Fruit fly (Drosophila melanogaster) whole organism, embryonic: ENCODE results near the gene PpD6.

Experiments
- ATbp ChIP-seq: fragments of 200-800 bp; sonication (Bioruptor generic); optimal IDR thresholded peaks from 2 replicates; lab custom pipeline; 2017; ENCODE audit warnings: missing biosample characterization, mild to moderate bottlenecking, missing genetic modification characterization, missing genetic modification reagents
- CG11247 ChIP-seq: fragments of 200-800 bp; sonication (Bioruptor generic); IDR thresholded peaks from 2 replicates; pipeline ENCODE4 v1.3.6; 2022; ENCODE audit warnings: missing biosample characterization, missing genetic modification characterization
- CG11504 ChIP-seq: fragments of 200-800 bp; sonication (Bioruptor generic); optimal IDR thresholded peaks from 3 replicates; lab custom pipeline; 2019; ENCODE audit warnings: missing biosample characterization, mild to moderate bottlenecking, missing genetic modification characterization, moderate library complexity
- CG12155 ChIP-seq: fragments of 200-800 bp; sonication (Bioruptor generic); optimal IDR thresholded peaks from 3 replicates; lab custom pipeline; 2016; ENCODE audit warnings: missing biosample characterization, missing genetic modification characterization
- CG13287 ChIP-seq: fragments of 200-800 bp; sonication (Bioruptor generic); IDR thresholded peaks from 2 replicates; pipeline ENCODE4 v1.3.6; 2022; ENCODE audit warnings: missing biosample characterization, missing genetic modification characterization; ENCODE audit not compliant: partially characterized antibody
- CG13296 ChIP-seq: fragments of 200-800 bp; sonication (Bioruptor generic); optimal IDR thresholded peaks from 3 replicates; lab custom pipeline; 2018; ENCODE audit warnings: missing biosample characterization, mild to moderate bottlenecking, missing genetic modification characterization
- CG13424 ChIP-seq: fragments of 200-800 bp; sonication (Bioruptor generic); optimal IDR thresholded peaks from 2 replicates; lab custom pipeline; 2019; ENCODE audit warnings: missing biosample characterization, mild to moderate bottlenecking, missing genetic modification characterization, moderate library complexity
- CG15269 ChIP-seq: fragments of 200-800 bp; sonication (Bioruptor generic); optimal IDR thresholded peaks from 2 replicates; lab custom pipeline; 2018; ENCODE audit warnings: missing biosample characterization, mild to moderate bottlenecking, missing genetic modification characterization, moderate library complexity
- CG2120 ChIP-seq: fragments of 200-800 bp; sonication (Bioruptor generic); optimal IDR thresholded peaks from 3 replicates; lab custom pipeline; 2016; ENCODE audit warnings: missing biosample characterization, missing genetic modification characterization
- CG2129 ChIP-seq: fragments of 200-800 bp; sonication (Bioruptor generic); IDR thresholded peaks from 2 replicates; pipeline ENCODE4 v1.3.6; 2022; ENCODE audit warnings: missing biosample characterization, missing genetic modification characterization; ENCODE audit not compliant: partially characterized antibody
- CG2199 ChIP-seq: fragments of 200-800 bp; sonication (Bioruptor generic); IDR thresholded peaks from 3 replicates; pipeline ENCODE4 v1.3.6; 2022; ENCODE audit warnings: missing biosample characterization, missing genetic modification characterization
- CG32532 ChIP-seq: fragments of 200-800 bp; sonication (Bioruptor generic); IDR thresholded peaks from 2 replicates; pipeline ENCODE4 v1.3.6; 2022; ENCODE audit warnings: missing biosample characterization, missing genetic modification characterization
- CG3281 ChIP-seq: fragments of 200-800 bp; sonication (Bioruptor generic); optimal IDR thresholded peaks from 3 replicates; lab custom pipeline; 2017; ENCODE audit warnings: missing biosample characterization, mild to moderate bottlenecking, missing genetic modification characterization
- CG6689 ChIP-seq: fragments of 200-800 bp; sonication (Bioruptor generic); IDR thresholded peaks from 2 replicates; pipeline ENCODE4 v1.3.6; 2022; ENCODE audit warnings: missing biosample characterization, missing genetic modification characterization
- CG6813 ChIP-seq: fragments of 200-800 bp; sonication (Bioruptor generic); optimal IDR thresholded peaks from 2 replicates; lab custom pipeline; 2017; ENCODE audit warnings: missing biosample characterization, missing genetic modification characterization, mild to moderate bottlenecking, moderate library complexity, missing genetic modification reagents
- CG8944 ChIP-seq: fragments of 200-800 bp; sonication (Bioruptor generic); optimal IDR thresholded peaks from 3 replicates; lab custom pipeline; 2016; ENCODE audit warnings: missing biosample characterization, missing genetic modification characterization
- CHES-1-like ChIP-seq: fragments of 200-800 bp; sonication (Bioruptor generic); optimal IDR thresholded peaks from 2 replicates; lab custom pipeline; 2016; ENCODE audit warnings: missing biosample characterization, missing genetic modification characterization
- Chrac-16 ChIP-seq: fragments of 200-800 bp; sonication (Bioruptor generic); optimal IDR thresholded peaks from 3 replicates; lab custom pipeline; 2016; ENCODE audit warnings: missing biosample characterization, missing genetic modification characterization
- CkIIα-i1 ChIP-seq: fragments of 200-800 bp; sonication (Bioruptor generic); IDR thresholded peaks from 2 replicates; pipeline ENCODE4 v1.3.6; 2022; ENCODE audit warnings: missing biosample characterization, missing genetic modification characterization
- D ChIP-seq, 2 experiments: fragments of 200-800 bp in 1 of 2; fragments of >200 bp in 1 of 2; sonication (Bioruptor generic) in 1 of 2; optimal IDR thresholded peaks; 2 replicates in 1 of 2; 3 replicates in 1 of 2; lab custom pipeline; 2017; ENCODE audit warnings: mild to moderate bottlenecking in 1 of 2, missing biosample characterization in 1 of 2, missing genetic modification characterization in 1 of 2, missing genetic modification reagents in 1 of 2
- Doc3 ChIP-seq: fragments of 200-800 bp; sonication (Bioruptor generic); IDR thresholded peaks from 3 replicates; pipeline ENCODE4 v1.3.6; 2022; ENCODE audit warnings: missing biosample characterization, missing genetic modification characterization; ENCODE audit not compliant: partially characterized antibody
- ERR ChIP-seq: fragments of 200-800 bp; sonication (Bioruptor generic); optimal IDR thresholded peaks from 2 replicates; lab custom pipeline; 2016; ENCODE audit warnings: missing biosample characterization, missing genetic modification characterization
- Eip74EF ChIP-seq, 2 experiments: fragments of 200-800 bp in 1 of 2; fragments of >200 bp in 1 of 2; sonication (Bioruptor generic) in 1 of 2; optimal IDR thresholded peaks; 2 replicates each; lab custom pipeline; 2017 to 2019; ENCODE audit warnings: missing biosample characterization in 2 of 2, missing genetic modification characterization in 2 of 2, mild to moderate bottlenecking in 1 of 2, moderate library complexity in 1 of 2
- H2.0 ChIP-seq: fragments of 200-800 bp; sonication (Bioruptor generic); IDR thresholded peaks from 2 replicates; pipeline ENCODE4 v1.3.6; 2022; ENCODE audit warnings: missing biosample characterization, missing genetic modification characterization
- Hey ChIP-seq: fragments of 200-800 bp; sonication (Bioruptor generic); optimal IDR thresholded peaks from 3 replicates; lab custom pipeline; 2018; ENCODE audit warnings: missing biosample characterization, mild to moderate bottlenecking, missing genetic modification characterization
- Lim3 ChIP-seq: fragments of 200-800 bp; sonication (Bioruptor generic); IDR thresholded peaks from 2 replicates; pipeline ENCODE4 v1.3.6; 2022; ENCODE audit warnings: missing biosample characterization, missing genetic modification characterization
- Nf-YC ChIP-seq: fragments of 200-800 bp; optimal IDR thresholded peaks from 3 replicates; lab custom pipeline; 2019; ENCODE audit warnings: missing biosample characterization, mild to moderate bottlenecking, missing genetic modification characterization, moderate library complexity
- Ptx1 ChIP-seq: fragments of 200-800 bp; sonication (Bioruptor generic); IDR thresholded peaks from 2 replicates; pipeline ENCODE4 v1.3.6; 2022; ENCODE audit warnings: missing biosample characterization, missing genetic modification characterization
- Sox102F ChIP-seq: fragments of 200-800 bp; sonication (Bioruptor generic); optimal IDR thresholded peaks from 2 replicates; lab custom pipeline; 2018; ENCODE audit warnings: missing biosample characterization, mild to moderate bottlenecking, missing genetic modification characterization, moderate library complexity
- Taf1 ChIP-seq: fragments of 200-800 bp; sonication (Bioruptor generic); IDR thresholded peaks from 2 replicates; pipeline ENCODE4 v1.3.6; 2022; ENCODE audit warnings: missing biosample characterization, missing genetic modification characterization
- ac ChIP-seq: fragments of 200-800 bp; sonication (Bioruptor generic); optimal IDR thresholded peaks from 3 replicates; lab custom pipeline; 2017; ENCODE audit warnings: missing biosample characterization, mild to moderate bottlenecking, missing genetic modification characterization
- ap ChIP-seq: fragments of 200-800 bp; sonication (Bioruptor generic); IDR thresholded peaks from 2 replicates; pipeline ENCODE4 v1.3.6; 2022; ENCODE audit warnings: missing biosample characterization, missing genetic modification characterization
- ato ChIP-seq: fragments of 200-800 bp; sonication (Bioruptor generic); IDR thresholded peaks from 2 replicates; pipeline ENCODE4 v1.3.6; 2022; ENCODE audit warnings: missing biosample characterization, missing genetic modification characterization; ENCODE audit not compliant: partially characterized antibody
- cwo ChIP-seq: fragments of 200-800 bp; sonication (Bioruptor generic); optimal IDR thresholded peaks from 3 replicates; lab custom pipeline; 2017; ENCODE audit warnings: missing biosample characterization, missing genetic modification characterization, mild to moderate bottlenecking, moderate library complexity, missing genetic modification reagents
- esg ChIP-seq: fragments of 200-800 bp; sonication (Bioruptor generic); conservative IDR thresholded peaks from 2 replicates; pipeline ENCODE4 v1.3.6; 2022; ENCODE audit warnings: missing biosample characterization, missing genetic modification characterization
- fru ChIP-seq: fragments of >200 bp; optimal IDR thresholded peaks from 2 replicates; lab custom pipeline; 2017
- gem ChIP-seq: fragments of 200-800 bp; sonication (Bioruptor generic); optimal IDR thresholded peaks from 2 replicates; lab custom pipeline; 2019; ENCODE audit warnings: missing biosample characterization, mild to moderate bottlenecking, missing genetic modification characterization, moderate library complexity
- hkb ChIP-seq, 2 experiments: fragments of 200-800 bp in 1 of 2; fragments of >200 bp in 1 of 2; sonication (Bioruptor generic) in 1 of 2; IDR thresholded peaks in 1 of 2; optimal IDR thresholded peaks in 1 of 2; 2 replicates each; pipeline versions ENCODE4 v1.3.6 to Lab custom; 2017 to 2022; ENCODE audit warnings: missing biosample characterization in 1 of 2, missing genetic modification characterization in 1 of 2
- insv ChIP-seq, 2 experiments: fragments of 200-800 bp; sonication (Bioruptor generic); optimal IDR thresholded peaks; 3 replicates each; lab custom pipeline; 2016 to 2018; ENCODE audit warnings: missing biosample characterization in 2 of 2, missing genetic modification characterization in 2 of 2
- ken ChIP-seq: fragments of 200-800 bp; sonication (Bioruptor generic); IDR thresholded peaks from 3 replicates; pipeline ENCODE4 v1.3.6; 2022; ENCODE audit warnings: missing biosample characterization, missing genetic modification characterization
- knrl ChIP-seq: fragments of 200-800 bp; sonication (Bioruptor generic); IDR thresholded peaks from 3 replicates; pipeline ENCODE4 v1.3.6; 2022; ENCODE audit warnings: missing biosample characterization, missing genetic modification characterization; ENCODE audit not compliant: partially characterized antibody
- mam ChIP-seq: fragments of 200-800 bp; sonication (Bioruptor generic); optimal IDR thresholded peaks from 3 replicates; lab custom pipeline; 2016; ENCODE audit warnings: missing biosample characterization, missing genetic modification characterization
- p53 ChIP-seq: fragments of 200-800 bp; sonication (Bioruptor generic); optimal IDR thresholded peaks from 2 replicates; lab custom pipeline; 2016; ENCODE audit warnings: missing biosample characterization, missing genetic modification characterization
- pros ChIP-seq: fragments of 200-800 bp; sonication (Bioruptor generic); optimal IDR thresholded peaks from 3 replicates; lab custom pipeline; 2019; ENCODE audit warnings: missing biosample characterization, mild to moderate bottlenecking, missing genetic modification characterization, moderate library complexity
- pzg ChIP-seq: fragments of 200-800 bp; sonication (Bioruptor generic); optimal IDR thresholded peaks from 3 replicates; lab custom pipeline; 2018; ENCODE audit warnings: missing biosample characterization, mild to moderate bottlenecking, missing genetic modification characterization, moderate library complexity
- ro ChIP-seq: fragments of 200-800 bp; sonication (Bioruptor generic); IDR thresholded peaks from 2 replicates; pipeline ENCODE4 v1.3.6; 2022; ENCODE audit warnings: missing biosample characterization, missing genetic modification characterization
- row ChIP-seq: fragments of 200-800 bp; sonication (Bioruptor generic); IDR thresholded peaks from 3 replicates; pipeline ENCODE4 v1.3.6; 2022; ENCODE audit warnings: missing biosample characterization, missing genetic modification characterization
- schlank ChIP-seq: fragments of 200-800 bp; sonication (Bioruptor generic); optimal IDR thresholded peaks from 2 replicates; lab custom pipeline; 2018; ENCODE audit warnings: missing biosample characterization, mild to moderate bottlenecking, missing genetic modification characterization
- shn ChIP-seq: fragments of 200-800 bp; sonication (Bioruptor generic); optimal IDR thresholded peaks from 3 replicates; lab custom pipeline; 2016; ENCODE audit warnings: missing biosample characterization, missing genetic modification characterization
- trh ChIP-seq: fragments of 200-800 bp; sonication (Bioruptor generic); optimal IDR thresholded peaks from 2 replicates; lab custom pipeline; 2016; ENCODE audit warnings: missing biosample characterization, missing genetic modification characterization

The PpD6 gene

dm6 chr2L:3105895-3106294 is 3.6 kb upstream of the PpD6 start (continued):
- TF ChIP-seq Ptx1 (GFP tag; lab: Robert Waterston, UW) = no peak
- TF ChIP-seq Sox102F (GFP tag; lab: Kevin White, UChicago) = peak; percentile 17
- no peak for TF ChIP-seq CHES-1-like (GFP tag; lab: Kevin White, UChicago)
- no peak for TF ChIP-seq Chrac-16
- TF ChIP-seq CG2129 = no peak
- no peak for TF ChIP-seq pzg
- peak; percentile 42 for TF ChIP-seq row (GFP tag; lab: Robert Waterston, UW)
- no peak for TF ChIP-seq Nf-YC (tag; lab: Kevin White, UChicago)
- no peak for TF ChIP-seq schlank (tag; lab: Kevin White, UChicago)
- TF ChIP-seq fru (lab: Kevin White, UChicago) = no peak
- no peak for TF ChIP-seq CG13296
- TF ChIP-seq CG15269 (tag; lab: Kevin White, UChicago) = no peak
- TF ChIP-seq pros (GFP tag; lab: Kevin White, UChicago) = no peak
- no peak for TF ChIP-seq Taf1
- no peak for TF ChIP-seq p53 (GFP tag; lab: Kevin White, UChicago)
- no peak for TF ChIP-seq CG2120 (GFP tag; lab: Kevin White, UChicago)
- no peak for TF ChIP-seq ATbp (GFP tag; lab: Kevin White, UChicago)
- TF ChIP-seq CG13287 (GFP tag; lab: Robert Waterston, UW) = no peak
- 0 out of 2 replicates have a peak, but pooled peaks have one; percentile 32 for TF ChIP-seq CG6689 (GFP tag; lab: Robert Waterston, UW)
- peak; percentile 11 for TF ChIP-seq gem (tag; lab: Kevin White, UChicago)
- peak; percentile 37; the same call in 1 of the 2 replicates for TF ChIP-seq H2.0 (GFP tag; lab: Robert Waterston, UW)
- TF ChIP-seq D (optimal IDR thresholded peaks at IDR 0.05; lab: Kevin White, UChicago) = no peak
- TF ChIP-seq D (GFP tag; optimal IDR thresholded peaks at IDR 0.05; lab: Kevin White, UChicago) = peak; percentile 1
- TF ChIP-seq Doc3 (GFP tag; lab: Robert Waterston, UW) = no peak
- no peak for TF ChIP-seq ERR (GFP tag; lab: Kevin White, UChicago)
- TF ChIP-seq trh (GFP tag; lab: Kevin White, UChicago) = no peak
- no peak for TF ChIP-seq hkb (optimal IDR thresholded peaks at IDR 0.05; lab: Kevin White, UChicago)
- peak; percentile 43; the same call in 1 of the 2 replicates for TF ChIP-seq hkb (GFP tag; IDR thresholded peaks at IDR 0.05; lab: Robert Waterston, UW)
- no peak for TF ChIP-seq CG11247 (GFP tag; lab: Robert Waterston, UW)
- 0 out of 2 replicates have a peak, but pooled peaks have one; percentile 13 for TF ChIP-seq esg (GFP tag; lab: Robert Waterston, UW)
- TF ChIP-seq ato = no peak
- no peak for TF ChIP-seq Hey
- TF ChIP-seq ap (GFP tag; lab: Robert Waterston, UW) = no peak
- no peak for TF ChIP-seq shn (GFP tag; lab: Kevin White, UChicago)
- no peak for TF ChIP-seq insv (GFP tag; optimal IDR thresholded peaks at IDR 0.05; lab: Kevin White, UChicago)
- TF ChIP-seq ken = peak; percentile 43; the same call in 1 of the 3 replicates
- no peak for TF ChIP-seq knrl (GFP tag; lab: Robert Waterston, UW)
- no peak for TF ChIP-seq ro
- no peak for TF ChIP-seq CkIIα-i1 (GFP tag; lab: Robert Waterston, UW)
- TF ChIP-seq cwo (GFP tag; lab: Kevin White, UChicago) = no peak
- TF ChIP-seq ac (GFP tag; lab: Kevin White, UChicago) = no peak
- TF ChIP-seq CG32532 = peak; percentile 33; the same call in 1 of the 2 replicates
- no peak for TF ChIP-seq Eip74EF (GFP tag; optimal IDR thresholded peaks at IDR 0.05; lab: Kevin White, UChicago)
- TF ChIP-seq CG13424 (tag; lab: Kevin White, UChicago) = no peak
- peak; percentile 50 for TF ChIP-seq CG11504 (tag; lab: Kevin White, UChicago)
- no peak for TF ChIP-seq Lim3 (GFP tag; lab: Robert Waterston, UW)
- TF ChIP-seq mam (GFP tag; lab: Kevin White, UChicago) = peak; percentile 9
- no peak for TF ChIP-seq CG12155 (GFP tag; lab: Kevin White, UChicago)
- no peak for TF ChIP-seq CG6813 (GFP tag; lab: Kevin White, UChicago)
- TF ChIP-seq CG3281 = no peak
- TF ChIP-seq CG2199 (GFP tag; lab: Robert Waterston, UW) = no peak
- no peak for TF ChIP-seq CG8944
